Worm (Caenorhabditis elegans) whole organism, late embryonic: ENCODE data around the gene Y55B1BR.8.

Experiments
- ceh-6 ChIP-seq: fragments of 200-800 bp; sonication (Bioruptor generic); optimal IDR thresholded peaks from 2 replicates; lab custom pipeline; 2018; ENCODE audit warnings: mild to moderate bottlenecking, missing genetic modification characterization, missing compliant biosample characterization
- ceh-9 ChIP-seq: sonication (generic microtip); optimal IDR thresholded peaks from 2 replicates; lab custom pipeline; 2016; ENCODE audit warnings: mild to moderate bottlenecking, missing genetic modification characterization, inconsistent platforms, missing compliant biosample characterization
- ets-4 ChIP-seq: sonication (generic microtip); optimal IDR thresholded peaks from 2 replicates; lab custom pipeline; 2016; ENCODE audit warnings: missing genetic modification characterization, missing compliant biosample characterization
- nhr-11 ChIP-seq: fragments of 150-350 bp; optimal IDR thresholded peaks from 2 replicates; lab custom pipeline; 2014; ENCODE audit warnings: missing biosample characterization, missing genetic modification characterization
- odd-2 ChIP-seq: sonication (generic microtip); optimal IDR thresholded peaks from 2 replicates; lab custom pipeline; 2017; ENCODE audit warnings: antibody characterized with exemption, mild to moderate bottlenecking, missing genetic modification characterization, missing compliant biosample characterization
- pha-4 ChIP-seq: fragments of 150-350 bp; optimal IDR thresholded peaks from 2 replicates; lab custom pipeline; 2018; ENCODE audit warnings: missing biosample characterization, missing genetic modification reagents, missing genetic modification characterization
- sdc-2 ChIP-seq: sonication (generic microtip); optimal IDR thresholded peaks from 2 replicates; lab custom pipeline; 2016; ENCODE audit warnings: missing genotype, missing genetic modification characterization, missing compliant biosample characterization
- tbx-2 ChIP-seq: sonication (generic microtip); optimal IDR thresholded peaks from 2 replicates; lab custom pipeline; 2016; ENCODE audit warnings: missing genetic modification characterization, missing compliant biosample characterization
- ttx-3 ChIP-seq: sonication (generic microtip); optimal IDR thresholded peaks from 2 replicates; lab custom pipeline; 2016; ENCODE audit warnings: missing genetic modification reagents, missing genetic modification characterization, missing compliant biosample characterization
- unc-3 ChIP-seq, 2 experiments: fragments of 200-800 bp in 1 of 2; sonication (Bioruptor generic) in 1 of 2; sonication (generic microtip) in 1 of 2; conservative IDR thresholded peaks in 1 of 2; optimal IDR thresholded peaks in 1 of 2; 2 replicates each; pipeline versions ENCODE4 v1.3.6 to Lab custom; 2016 to 2022; ENCODE audit warnings: missing compliant biosample characterization in 2 of 2, missing genetic modification characterization in 2 of 2, missing genetic modification reagents in 1 of 2
- zip-5 ChIP-seq: sonication (generic microtip); optimal IDR thresholded peaks from 2 replicates; lab custom pipeline; 2016; ENCODE audit warnings: missing genetic modification characterization, missing compliant biosample characterization

ce11 chrIII:483556-483955 lies 39.4 kb downstream of the Y55B1BR.8 start, which contains the start of gene F10C5.3:
- TF ChIP-seq ceh-6 (GFP tag; lab: Kevin White, UChicago) = no peak
- no peak for TF ChIP-seq tbx-2
- TF ChIP-seq ttx-3 (tag; lab: Kevin White, UChicago) = no peak
- TF ChIP-seq ceh-9 = no peak
- TF ChIP-seq unc-3 (GFP tag; conservative IDR thresholded peaks at IDR 0.05; lab: Robert Waterston, UW) = no peak
- TF ChIP-seq unc-3 (tag; optimal IDR thresholded peaks at IDR 0.05; lab: Kevin White, UChicago) = no peak
- TF ChIP-seq nhr-11 (tag; lab: Kevin White, UChicago) = no peak
- TF ChIP-seq zip-5 (tag; lab: Kevin White, UChicago) = no peak
- no peak for TF ChIP-seq odd-2 (tag; lab: Kevin White, UChicago)
- TF ChIP-seq pha-4 (tag; lab: Kevin White, UChicago) = no peak
- TF ChIP-seq sdc-2 (tag; lab: Kevin White, UChicago) = no peak
- no peak for TF ChIP-seq ets-4 (tag; lab: Kevin White, UChicago)
